Worm (Caenorhabditis elegans) whole organism, young adult: ENCODE results near the gene nspc-18.

Experiments used
- C17E4.6 ChIP-seq: fragments of 200-800 bp; sonication (Bioruptor generic); IDR thresholded peaks from 2 replicates; pipeline ENCODE4 v1.3.6; 2022; ENCODE audit warnings: missing genetic modification reagents, missing genetic modification characterization, missing compliant biosample characterization
- D2030.7 ChIP-seq: fragments of 200-800 bp; sonication (Bioruptor generic); IDR thresholded peaks from 2 replicates; pipeline ENCODE4 v1.3.6; 2022; ENCODE audit warnings: missing genetic modification reagents, missing genetic modification characterization, missing compliant biosample characterization
- F23B12.7 ChIP-seq: sonication (generic microtip); optimal IDR thresholded peaks from 2 replicates; lab custom pipeline; 2017; ENCODE audit warnings: missing genetic modification characterization, mild to moderate bottlenecking, missing compliant biosample characterization, antibody characterized with exemption, moderate library complexity; ENCODE audit not compliant: insufficient read depth
- ama-1 ChIP-seq, 3 experiments: fragments of 150-350 bp in 1 of 3; sonication (generic microtip) in 2 of 3; optimal IDR thresholded peaks; 2 replicates each; lab custom pipeline; 2014 to 2018; ENCODE audit warnings: missing biosample characterization in 2 of 3, missing genetic modification characterization in 2 of 3, missing genetic modification reagents in 2 of 3
- let-526 ChIP-seq: fragments of 200-800 bp; sonication (Bioruptor generic); IDR thresholded peaks from 2 replicates; pipeline ENCODE4 v1.3.6; 2022; ENCODE audit warnings: missing genetic modification reagents, missing genetic modification characterization, missing compliant biosample characterization
- sdz-38 ChIP-seq: sonication (generic microtip); optimal IDR thresholded peaks from 2 replicates; lab custom pipeline; 2016; ENCODE audit warnings: missing genotype, missing genetic modification characterization, missing compliant biosample characterization
- sea-2 ChIP-seq: fragments of 200-800 bp; sonication (Bioruptor generic); IDR thresholded peaks from 2 replicates; pipeline ENCODE4 v1.3.6; 2022; ENCODE audit warnings: missing genetic modification characterization, missing compliant biosample characterization
- snpc-4 ChIP-seq, 5 experiments: fragments of 150-350 bp in 1 of 5; sonication (generic microtip) in 4 of 5; optimal IDR thresholded peaks; 2 replicates each; lab custom pipeline; 2014 to 2018; ENCODE audit warnings: missing genetic modification characterization in 5 of 5, missing biosample characterization in 3 of 5, antibody characterized with exemption in 2 of 5, mild to moderate bottlenecking in 2 of 5, missing compliant biosample characterization in 2 of 5, missing genotype in 2 of 5, moderate library complexity in 2 of 5, missing genetic modification reagents in 1 of 5
- ztf-3 ChIP-seq: fragments of 200-800 bp; sonication (Bioruptor generic); optimal IDR thresholded peaks from 2 replicates; lab custom pipeline; 2018; ENCODE audit warnings: mild to moderate bottlenecking, missing genetic modification characterization, missing compliant biosample characterization

- TF ChIP-seq snpc-4 (GFP tag; optimal IDR thresholded peaks at IDR 0.05; lab: Kevin White, UChicago) (no peak), snpc-4 (tag; optimal IDR thresholded peaks at IDR 0.05; lab: Kevin White, UChicago) (no peak), sea-2 (GFP tag; lab: Robert Waterston, UW) (no peak), C17E4.6 (no peak), ama-1 (optimal IDR thresholded peaks at IDR 0.05; lab: Kevin White, UChicago) (no peak), ama-1 (GFP tag; optimal IDR thresholded peaks at IDR 0.05; lab: Kevin White, UChicago) (no peak), D2030.7 (GFP tag; lab: Robert Waterston, UW) (no peak), sdz-38 (tag; lab: Kevin White, UChicago) (no peak), F23B12.7 (tag; lab: Kevin White, UChicago) (no peak), ztf-3 (GFP tag; lab: Kevin White, UChicago) (no peak), let-526 (GFP tag; lab: Robert Waterston, UW) (no peak)
Measured at ce11 chrX:14495075-14495474, 32.4 kb downstream of the nspc-18 start.
